Worm (Caenorhabditis elegans) whole organism, L2 larva: ENCODE data around the gene des-2.

ENCODE experiments used
- R02D3.7 ChIP-seq: fragments of 150-350 bp; optimal IDR thresholded peaks from 2 replicates; lab custom pipeline; 2014; ENCODE audit warnings: missing biosample characterization, missing genetic modification characterization
- alr-1 ChIP-seq: fragments of 150-350 bp; optimal IDR thresholded peaks from 2 replicates; lab custom pipeline; 2014; ENCODE audit warnings: missing biosample characterization, missing genetic modification characterization
- ama-1 ChIP-seq: fragments of 150-350 bp; optimal IDR thresholded peaks from 2 replicates; lab custom pipeline; 2018; ENCODE audit warnings: inconsistent platforms
- blmp-1 ChIP-seq: sonication (generic microtip); optimal IDR thresholded peaks from 2 replicates; lab custom pipeline; 2017; ENCODE audit warnings: missing genetic modification characterization, mild to moderate bottlenecking, missing compliant biosample characterization, antibody characterized with exemption, moderate library complexity; ENCODE audit not compliant: insufficient read depth
- ceh-82 ChIP-seq: fragments of 150-350 bp; optimal IDR thresholded peaks from 2 replicates; lab custom pipeline; 2014; ENCODE audit warnings: missing biosample characterization, missing genetic modification characterization
- fos-1 ChIP-seq: fragments of 150-350 bp; optimal IDR thresholded peaks from 2 replicates; lab custom pipeline; 2014; ENCODE audit warnings: missing biosample characterization, missing genetic modification characterization
- lin-13 ChIP-seq: fragments of 150-350 bp; optimal IDR thresholded peaks from 2 replicates; lab custom pipeline; 2014; ENCODE audit warnings: missing biosample characterization, missing genetic modification reagents, missing genetic modification characterization
- mdl-1 ChIP-seq, 2 experiments: fragments of 150-350 bp in 1 of 2; sonication (generic microtip) in 1 of 2; optimal IDR thresholded peaks; 2 replicates each; lab custom pipeline; 2017; ENCODE audit warnings: missing biosample characterization in 2 of 2, missing genetic modification characterization in 2 of 2
- nhr-10 ChIP-seq: sonication (generic microtip); optimal IDR thresholded peaks from 2 replicates; lab custom pipeline; 2017; ENCODE audit warnings: missing biosample characterization, missing genetic modification characterization
- nhr-11 ChIP-seq: fragments of 150-350 bp; optimal IDR thresholded peaks from 2 replicates; lab custom pipeline; 2014; ENCODE audit warnings: missing biosample characterization, missing genetic modification characterization
- snpc-4 ChIP-seq: fragments of 150-350 bp; optimal IDR thresholded peaks from 2 replicates; lab custom pipeline; 2014; ENCODE audit warnings: missing biosample characterization, missing genetic modification characterization
- ztf-11 ChIP-seq: sonication (generic microtip); optimal IDR thresholded peaks from 2 replicates; lab custom pipeline; 2017; ENCODE audit warnings: missing biosample characterization, missing genetic modification characterization

- TF ChIP-seq blmp-1, result no peak
- TF ChIP-seq nhr-10 (tag; lab: Kevin White, UChicago), result no peak
- TF ChIP-seq ztf-11 (tag; lab: Kevin White, UChicago), result no peak
- no peak for TF ChIP-seq mdl-1 (tag; optimal IDR thresholded peaks at IDR 0.05; lab: Kevin White, UChicago)
- no peak for TF ChIP-seq nhr-11
- no peak for TF ChIP-seq lin-13
- no peak for TF ChIP-seq ama-1 (lab: Kevin White, UChicago)
- TF ChIP-seq alr-1 (tag; lab: Kevin White, UChicago), result no peak
- TF ChIP-seq ceh-82 (tag; lab: Kevin White, UChicago), result no peak
- peak; percentile 82 for TF ChIP-seq fos-1 (tag; lab: Kevin White, UChicago)
- TF ChIP-seq snpc-4 (tag; lab: Kevin White, UChicago), result no peak
- TF ChIP-seq R02D3.7 (tag; lab: Kevin White, UChicago), result no peak
Measured at ce11 chrV:11470210-11470713, 48.8 kb upstream of the des-2 start, which contains the start of gene aat-6.
